Worm (Caenorhabditis elegans) whole organism, L4 larva: ENCODE results near the gene fzr-1.

ENCODE experiments used
- aly-2 ChIP-seq: sonication (generic microtip); optimal IDR thresholded peaks from 2 replicates; lab custom pipeline; 2018; ENCODE audit warnings: missing biosample characterization, missing genetic modification characterization
- daf-8 ChIP-seq: fragments of 200-800 bp; sonication (Bioruptor generic); IDR thresholded peaks from 2 replicates; pipeline ENCODE4 v1.3.6; 2022; ENCODE audit warnings: missing genetic modification characterization, missing compliant biosample characterization
- dve-1 ChIP-seq: sonication (generic microtip); optimal IDR thresholded peaks from 2 replicates; lab custom pipeline; 2017; ENCODE audit warnings: antibody characterized with exemption, mild to moderate bottlenecking, missing genetic modification characterization, missing compliant biosample characterization; ENCODE audit not compliant: insufficient read depth
- fkh-10 ChIP-seq: fragments of 150-350 bp; optimal IDR thresholded peaks from 2 replicates; lab custom pipeline; 2014; ENCODE audit warnings: missing biosample characterization, missing genetic modification reagents, missing genetic modification characterization
- nhr-237 ChIP-seq: sonication (generic microtip); optimal IDR thresholded peaks from 2 replicates; lab custom pipeline; 2017; ENCODE audit warnings: missing biosample characterization, missing genetic modification characterization
- zag-1 ChIP-seq: fragments of 150-350 bp; optimal IDR thresholded peaks from 2 replicates; lab custom pipeline; 2014; ENCODE audit warnings: missing biosample characterization, missing genetic modification characterization

DNA sequence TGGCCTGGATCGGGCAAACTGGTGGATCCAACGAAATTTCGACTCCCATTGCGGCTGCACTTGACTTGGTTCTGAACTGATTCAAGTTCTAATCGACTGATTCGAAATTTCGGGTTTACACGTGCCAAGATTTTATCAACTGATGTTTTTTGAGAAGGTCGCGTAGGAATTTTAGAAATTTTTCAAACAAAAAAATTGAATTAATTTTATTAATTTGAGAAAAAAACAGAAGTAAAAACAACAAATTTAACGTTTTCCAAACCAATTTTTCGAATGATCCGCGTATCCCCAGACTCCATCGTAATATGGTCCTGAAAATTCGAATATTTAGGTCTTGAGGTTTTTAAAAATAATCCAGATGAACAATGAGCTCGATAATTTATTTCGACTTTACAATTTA lies 8.7 kb upstream of the fzr-1 start, which contains the start of gene ZK1307.3:
- TF ChIP-seq nhr-237 (tag; lab: Kevin White, UChicago) (no peak), dve-1 (tag; lab: Kevin White, UChicago) (no peak), fkh-10 (GFP tag; lab: Kevin White, UChicago) (no peak), aly-2 (tag; lab: Kevin White, UChicago) (no peak), daf-8 (GFP tag; lab: Robert Waterston, UW) (no peak), zag-1 (tag; lab: Kevin White, UChicago) (no peak)
